Worm (Caenorhabditis elegans): ENCODE data around the gene fpn-1.2.

fpn-1.2 gene

ce11 chrV:1499140-1499539 is 34.6 kb upstream of the fpn-1.2 start, which contains the start of gene sru-27 (continued):
- TF ChIP-seq B0019.2 (GFP tag; conservative IDR thresholded peaks at IDR 0.05) (no peak), ztf-25 (GFP tag; IDR thresholded peaks at IDR 0.05) (no peak), ccch-3 (GFP tag; optimal IDR thresholded peaks at IDR 0.05) (no peak), mes-4 (tag; optimal IDR thresholded peaks at IDR 0.05) (no peak), unc-130 (GFP tag; optimal IDR thresholded peaks at IDR 0.05) (no peak)

DNA sequence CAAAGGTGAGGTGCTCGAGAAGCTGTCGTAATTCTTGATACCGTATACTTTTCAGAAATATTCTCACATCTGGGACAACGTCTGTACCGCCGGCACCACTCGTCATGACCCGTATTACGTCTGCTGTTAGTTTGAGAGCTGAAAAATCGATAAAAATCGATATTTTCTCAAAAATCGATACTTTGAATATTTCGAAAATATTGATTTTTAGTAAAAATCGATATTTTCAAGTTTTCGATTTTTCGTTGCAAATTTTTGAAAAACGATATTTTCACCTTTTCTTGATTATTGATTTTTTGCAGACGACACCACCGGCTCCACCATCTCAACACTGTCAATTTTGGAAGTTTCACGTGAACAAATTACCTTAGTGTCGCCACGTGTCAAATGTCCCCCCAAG is 31.3 kb upstream of the fpn-1.2 start:
- TF ChIP-seq pbrm-1 (GFP tag; IDR thresholded peaks at IDR 0.05), result no peak
- no peak for TF ChIP-seq D2030.7 (GFP tag; IDR thresholded peaks at IDR 0.05)
- no peak for TF ChIP-seq snpc-1.3 (tag; optimal IDR thresholded peaks at IDR 0.05; ENCODE audit: insufficient read depth)
- TF ChIP-seq ccch-3 (GFP tag; optimal IDR thresholded peaks at IDR 0.05), result no peak
- TF ChIP-seq atf-7 (tag; optimal IDR thresholded peaks at IDR 0.05), result no peak
- TF ChIP-seq lin-54 (GFP tag; optimal IDR thresholded peaks at IDR 0.05), result no peak
- TF ChIP-seq hmg-20 (GFP tag; IDR thresholded peaks at IDR 0.05), result no peak
- no peak for TF ChIP-seq nhr-80 (tag; optimal IDR thresholded peaks at IDR 0.05)
- TF ChIP-seq F23B12.7 (tag; optimal IDR thresholded peaks at IDR 0.05; ENCODE audit: insufficient read depth), result no peak
- TF ChIP-seq attf-5 (GFP tag; optimal IDR thresholded peaks at IDR 0.05), result no peak
- no peak for TF ChIP-seq mel-28 (tag; optimal IDR thresholded peaks at IDR 0.05; ENCODE audit: borderline replicate concordance)
- no peak for TF ChIP-seq rec-8 (tag; optimal IDR thresholded peaks at IDR 0.05)
- no peak for TF ChIP-seq xnd-1 (tag; optimal IDR thresholded peaks at IDR 0.05)
- no peak for TF ChIP-seq egrh-3 (GFP tag; IDR thresholded peaks at IDR 0.05)
- no peak for TF ChIP-seq hsf-1 (GFP tag; IDR thresholded peaks at IDR 0.05)
- TF ChIP-seq F22D6.2 (tag; optimal IDR thresholded peaks at IDR 0.05), result no peak
- no peak for TF ChIP-seq Y53F4B.3 (GFP tag; IDR thresholded peaks at IDR 0.05)
- no peak for TF ChIP-seq F57C9.4 (tag; optimal IDR thresholded peaks at IDR 0.05)
- no peak for TF ChIP-seq ekl-4 (GFP tag; IDR thresholded peaks at IDR 0.05)

- TF ChIP-seq F37B4.10 (GFP tag; IDR thresholded peaks at IDR 0.05) (no peak), snpc-1.1 (tag; optimal IDR thresholded peaks at IDR 0.05; ENCODE audit: insufficient read depth) (no peak), aptf-2 (GFP tag; conservative IDR thresholded peaks at IDR 0.05) (no peak), K11D2.4 (GFP tag; IDR thresholded peaks at IDR 0.05) (no peak), sdz-38 (tag; optimal IDR thresholded peaks at IDR 0.05) (no peak), ceh-27 (GFP tag; optimal IDR thresholded peaks at IDR 0.05) (no peak), T26A5.8 (tag; optimal IDR thresholded peaks at IDR 0.05) (no peak), Y53F4B.3 (GFP tag; IDR thresholded peaks at IDR 0.05) (no peak), ztf-18 (tag; optimal IDR thresholded peaks at IDR 0.05) (no peak), lsl-1 (GFP tag; optimal IDR thresholded peaks at IDR 0.05) (no peak), rcor-1 (GFP tag; IDR thresholded peaks at IDR 0.05) (no peak), mxl-1 (tag; optimal IDR thresholded peaks at IDR 0.05) (no peak), hlh-12 (tag; optimal IDR thresholded peaks at IDR 0.05) (no peak), atf-7 (tag; optimal IDR thresholded peaks at IDR 0.05) (no peak), nhr-27 (tag; optimal IDR thresholded peaks at IDR 0.05) (no peak), dox-1 (GFP tag; IDR thresholded peaks at IDR 0.05) (no peak), ztf-3 (GFP tag; optimal IDR thresholded peaks at IDR 0.05) (no peak), lin-35 (GFP tag; optimal IDR thresholded peaks at IDR 0.05) (no peak), C17E4.6 (GFP tag; IDR thresholded peaks at IDR 0.05) (no peak)
Measured at ce11 chrV:1495334-1495733, 30.8 kb upstream of the fpn-1.2 start, which contains the start of gene C38C3.3. C38C3.3 (plus strand) TSS chrV:1495634.
